Fruit fly (Drosophila melanogaster): ENCODE data around the gene CG9133.
A peak's percentile ranks its signal among the peaks of the same experiment; 100 is the strongest.

CG9133 gene

DNA sequence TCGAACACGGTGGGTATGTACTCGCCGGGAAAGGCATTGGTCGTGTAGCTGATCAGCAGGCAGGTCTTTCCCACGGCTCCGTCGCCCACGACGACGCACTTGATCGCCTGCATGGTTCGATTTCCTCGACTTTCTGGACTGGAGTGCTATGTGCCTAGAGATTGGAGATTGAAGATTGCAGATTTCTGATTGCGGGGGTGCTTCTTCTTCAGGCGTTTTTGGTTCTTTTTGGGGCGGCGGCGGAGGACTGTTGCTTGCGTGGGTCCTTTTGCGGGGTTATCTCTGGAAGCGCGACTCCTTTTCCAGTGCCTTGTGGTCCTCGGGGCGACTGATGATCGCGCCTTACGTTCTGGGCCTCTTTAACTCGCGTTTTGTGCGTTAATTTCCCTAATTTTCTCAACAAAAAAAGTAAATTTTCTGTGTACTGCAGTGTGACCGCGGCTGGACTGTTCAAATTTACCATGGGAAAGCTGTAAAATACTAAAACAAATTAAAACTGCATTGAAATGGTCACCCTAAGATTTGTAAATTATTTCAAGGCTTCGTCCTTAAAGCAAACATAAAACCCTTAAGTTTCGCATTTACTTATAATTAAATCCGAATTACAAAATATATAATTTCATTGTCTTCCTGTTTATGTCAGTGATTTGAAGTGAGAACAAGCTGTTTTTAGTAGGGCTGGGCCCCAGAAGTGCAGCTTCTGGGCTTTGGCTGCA lies 50.6 kb downstream of the CG9133 start, which contains the start of the genes Rac1 and Acat2:
Gene Rac1, minus strand, starts transcription at position 450 of the 716 bp plus-strand sequence.
Gene Acat2, plus strand, starts transcription at position 711 of the 716 bp plus-strand sequence.
- TF ChIP-seq Hnf4 (GFP tag; optimal IDR thresholded peaks at IDR 0.05) (no peak), HLH106 (tag; optimal IDR thresholded peaks at IDR 0.05) (no peak), sv (GFP tag; optimal IDR thresholded peaks at IDR 0.05) (peak; percentile 4), N (GFP tag; optimal IDR thresholded peaks at IDR 0.05) (no peak), Rel (GFP tag; optimal IDR thresholded peaks at IDR 0.05) (no peak), Rel (tag; optimal IDR thresholded peaks at IDR 0.05) (peak; percentile 36), foxo (GFP tag; optimal IDR thresholded peaks at IDR 0.05) (no peak), fru (GFP tag; optimal IDR thresholded peaks at IDR 0.05) (no peak), rgr (GFP tag; optimal IDR thresholded peaks at IDR 0.05) (no peak), usp (GFP tag; optimal IDR thresholded peaks at IDR 0.05) (no peak), sage (GFP tag; optimal IDR thresholded peaks at IDR 0.05) (no peak), Sp1 (GFP tag; optimal IDR thresholded peaks at IDR 0.05) (no peak), tai (GFP tag; optimal IDR thresholded peaks at IDR 0.05) (no peak), Myc (optimal IDR thresholded peaks at IDR 0.05) (peak; percentile 32)

- no peak for TF ChIP-seq dsf (GFP tag; optimal IDR thresholded peaks at IDR 0.05; ENCODE audit: borderline replicate concordance)
- TF ChIP-seq pan (optimal IDR thresholded peaks at IDR 0.05): no peak
- TF ChIP-seq Rel (GFP tag; optimal IDR thresholded peaks at IDR 0.05): no peak
- TF ChIP-seq Rel (tag; optimal IDR thresholded peaks at IDR 0.05): no peak
- TF ChIP-seq Vsx2 (GFP tag; optimal IDR thresholded peaks at IDR 0.05; ENCODE audit: partially characterized antibody): no peak
- no peak for TF ChIP-seq GATAd (GFP tag; optimal IDR thresholded peaks at IDR 0.05)
- no peak for TF ChIP-seq rgr (GFP tag; optimal IDR thresholded peaks at IDR 0.05)
- no peak for TF ChIP-seq br (GFP tag; optimal IDR thresholded peaks at IDR 0.05)
- TF ChIP-seq Hr78 (GFP tag; optimal IDR thresholded peaks at IDR 0.05): no peak
- TF ChIP-seq brk (GFP tag; optimal IDR thresholded peaks at IDR 0.05): no peak
- no peak for TF ChIP-seq OdsH (GFP tag; optimal IDR thresholded peaks at IDR 0.05)
- no peak for TF ChIP-seq dl (GFP tag; optimal IDR thresholded peaks at IDR 0.05; ENCODE audit: insufficient read depth in 1 of 2, partially characterized antibody in 2 of 2)
- no peak for TF ChIP-seq CG9705 (GFP tag; optimal IDR thresholded peaks at IDR 0.05)
- TF ChIP-seq N (GFP tag; optimal IDR thresholded peaks at IDR 0.05): no peak
- TF ChIP-seq Abd-B (GFP tag; optimal IDR thresholded peaks at IDR 0.05): no peak
- no peak for TF ChIP-seq usp (GFP tag; optimal IDR thresholded peaks at IDR 0.05)
Observed at dm6 chr3L:1302950-1303352, 51.1 kb downstream of the CG9133 start.

- no peak for TF ChIP-seq usp (GFP tag; optimal IDR thresholded peaks at IDR 0.05)
- TF ChIP-seq Sp1 (GFP tag; optimal IDR thresholded peaks at IDR 0.05): no peak
- no peak for TF ChIP-seq Hnf4 (GFP tag; optimal IDR thresholded peaks at IDR 0.05)
- no peak for TF ChIP-seq psq (GFP tag; optimal IDR thresholded peaks at IDR 0.05)
- no peak for TF ChIP-seq Hr83 (GFP tag; optimal IDR thresholded peaks at IDR 0.05; ENCODE audit: poor library complexity, severe bottlenecking)
- no peak for TF ChIP-seq brk (GFP tag; optimal IDR thresholded peaks at IDR 0.05)
- TF ChIP-seq OdsH (GFP tag; optimal IDR thresholded peaks at IDR 0.05): no peak
- no peak for TF ChIP-seq br (GFP tag; optimal IDR thresholded peaks at IDR 0.05)
- no peak for TF ChIP-seq jim (GFP tag; optimal IDR thresholded peaks at IDR 0.05)
- TF ChIP-seq HLH106 (tag; optimal IDR thresholded peaks at IDR 0.05): no peak
- TF ChIP-seq h (GFP tag; optimal IDR thresholded peaks at IDR 0.05): no peak
- no peak for TF ChIP-seq GATAd (GFP tag; optimal IDR thresholded peaks at IDR 0.05)
- no peak for TF ChIP-seq dsf (GFP tag; optimal IDR thresholded peaks at IDR 0.05; ENCODE audit: borderline replicate concordance)
- TF ChIP-seq sage (GFP tag; optimal IDR thresholded peaks at IDR 0.05): no peak
- no peak for TF ChIP-seq dl (GFP tag; optimal IDR thresholded peaks at IDR 0.05; ENCODE audit: insufficient read depth in 1 of 2, partially characterized antibody in 2 of 2)
- TF ChIP-seq foxo (GFP tag; optimal IDR thresholded peaks at IDR 0.05): no peak
- no peak for TF ChIP-seq CG32264 (GFP tag; optimal IDR thresholded peaks at IDR 0.05)
- TF ChIP-seq rgr (GFP tag; optimal IDR thresholded peaks at IDR 0.05): no peak
- TF ChIP-seq Dfd (GFP tag; optimal IDR thresholded peaks at IDR 0.05): no peak
Observed at dm6 chr3L:1305317-1305716, 53.5 kb downstream of the CG9133 start.
